Worm (Caenorhabditis elegans): ENCODE measurements around the gene C08F8.6.
A peak's percentile ranks its signal among the peaks of the same experiment; 100 is the strongest.

The C08F8.6 gene

ce11 chrIV:11145929-11146339, 18.8 kb downstream of the C08F8.6 start (continued):
- peak; percentile 76 for TF ChIP-seq F57C9.4 (tag; optimal IDR thresholded peaks at IDR 0.05)
- peak; percentile 53 for TF ChIP-seq xnd-1 (tag; optimal IDR thresholded peaks at IDR 0.05)
- peak; percentile 35 for TF ChIP-seq die-1 (tag; optimal IDR thresholded peaks at IDR 0.05)
- peak; percentile 72 for TF ChIP-seq mxl-1 (tag; optimal IDR thresholded peaks at IDR 0.05)
- peak; percentile 83 for TF ChIP-seq unc-130 (GFP tag; optimal IDR thresholded peaks at IDR 0.05)
- peak; percentile 37 for TF ChIP-seq lsl-1 (GFP tag; optimal IDR thresholded peaks at IDR 0.05)
- peak; percentile 67 for TF ChIP-seq madf-6 (GFP tag; IDR thresholded peaks at IDR 0.05)
- no peak; the same call in 1 of the 2 replicates for TF ChIP-seq cebp-2 (GFP tag; IDR thresholded peaks at IDR 0.05)
- TF ChIP-seq tlf-1 (GFP tag; optimal IDR thresholded peaks at IDR 0.05), result peak; percentile 76
- TF ChIP-seq D2030.7 (GFP tag; IDR thresholded peaks at IDR 0.05), result peak; percentile 33; the same call in 1 of the 2 replicates
- TF ChIP-seq hsf-1 (GFP tag; IDR thresholded peaks at IDR 0.05), result peak; percentile 74
- no peak for TF ChIP-seq ZK185.1 (tag; optimal IDR thresholded peaks at IDR 0.05; ENCODE audit: poor library complexity, severe bottlenecking)
- 0 out of 2 replicates have a peak, but pooled peaks have one; percentile 49 for TF ChIP-seq Y56A3A.18 (GFP tag; IDR thresholded peaks at IDR 0.05)
- peak; percentile 46 for TF ChIP-seq lin-54 (GFP tag; optimal IDR thresholded peaks at IDR 0.05)
- TF ChIP-seq ceh-79 (tag; optimal IDR thresholded peaks at IDR 0.05), result peak; percentile 57
- TF ChIP-seq lir-1 (GFP tag; conservative IDR thresholded peaks at IDR 0.05), result no peak
- peak; percentile 54 for TF ChIP-seq snpc-4 (GFP tag; optimal IDR thresholded peaks at IDR 0.05)
- TF ChIP-seq snpc-4 (tag; optimal IDR thresholded peaks at IDR 0.05), result peak in 2 of 4 experiments; percentile 37 to 45
- no peak for TF ChIP-seq mel-28 (tag; optimal IDR thresholded peaks at IDR 0.05; ENCODE audit: borderline replicate concordance)
- peak in 1 of 2 experiments; percentile 53 for TF ChIP-seq rec-8 (tag; optimal IDR thresholded peaks at IDR 0.05)
- TF ChIP-seq pbrm-1 (GFP tag; IDR thresholded peaks at IDR 0.05), result peak; percentile 52; the same call in 1 of the 2 replicates
- no peak for TF ChIP-seq Y67H2A.10 (GFP tag; conservative IDR thresholded peaks at IDR 0.05)
- TF ChIP-seq lin-26 (GFP tag; IDR thresholded peaks at IDR 0.05), result peak; percentile 59
- TF ChIP-seq attf-3 (GFP tag; conservative IDR thresholded peaks at IDR 0.05), result no peak
- no peak for TF ChIP-seq aptf-2 (GFP tag; conservative IDR thresholded peaks at IDR 0.05)
- TF ChIP-seq nhr-27 (tag; optimal IDR thresholded peaks at IDR 0.05), result peak; percentile 75
- TF ChIP-seq hlh-12 (tag; optimal IDR thresholded peaks at IDR 0.05), result no peak
- TF ChIP-seq nhr-120 (GFP tag; IDR thresholded peaks at IDR 0.05), result no peak

ce11 chrIV:11143228-11143444, 21.6 kb downstream of the C08F8.6 start, which contains the start of gene F01G4.4:
TSS of gene F01G4.4 (plus strand) at chrIV:11143345.
- TF ChIP-seq nfya-2 (GFP tag; IDR thresholded peaks at IDR 0.05), result no peak
- no peak for TF ChIP-seq lsl-1 (GFP tag; optimal IDR thresholded peaks at IDR 0.05)
- no peak for TF ChIP-seq ztf-26 (tag; optimal IDR thresholded peaks at IDR 0.05)

DNA sequence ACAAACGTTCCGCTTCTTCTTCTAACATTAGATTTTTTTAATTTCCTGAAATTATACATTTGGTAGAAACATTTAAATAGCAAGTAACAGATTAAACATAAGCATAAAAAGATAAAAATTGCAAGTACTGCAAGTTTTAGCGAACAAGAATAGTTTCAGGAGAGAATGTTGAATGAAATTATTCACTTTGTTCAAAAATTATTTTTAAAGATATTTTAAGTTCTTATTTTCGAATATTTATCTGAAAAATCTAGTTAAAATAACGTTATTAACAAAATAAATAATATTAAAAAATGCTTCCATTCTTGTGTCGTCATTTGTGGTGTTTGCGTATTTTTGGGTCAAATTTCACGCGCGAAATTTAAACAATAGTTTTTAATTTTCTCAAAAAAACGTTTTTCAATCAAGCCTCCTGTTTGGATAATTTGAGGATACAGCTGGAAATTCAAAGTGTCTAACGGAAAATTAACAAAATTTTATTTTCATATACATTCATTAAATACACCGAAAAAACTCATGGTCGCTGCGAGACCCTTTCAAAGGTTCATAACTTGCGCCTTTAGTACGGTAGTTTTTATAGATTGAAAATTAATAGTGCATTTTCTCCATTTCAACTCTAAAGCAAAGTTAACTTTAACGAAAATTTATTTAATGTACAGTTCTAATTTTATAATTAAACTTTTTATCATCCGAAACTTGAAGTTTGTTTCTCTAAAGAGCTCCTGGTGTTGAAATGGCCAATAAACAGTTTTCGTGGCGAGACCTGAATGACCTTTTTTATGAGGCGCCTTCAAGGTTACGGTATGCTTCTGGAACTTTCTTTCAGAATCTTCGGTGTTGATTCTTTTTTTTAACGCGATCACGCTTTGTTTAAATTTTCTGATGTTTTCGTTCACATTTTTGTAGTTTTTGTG, 22.2 kb downstream of the C08F8.6 start, which contains the start of gene skih-2:
skih-2 (minus strand) TSS at position 51 of the 914 bp plus-strand sequence.
- TF ChIP-seq snpc-4 (GFP tag; optimal IDR thresholded peaks at IDR 0.05) (no peak), snpc-4 (tag; optimal IDR thresholded peaks at IDR 0.05) (peak in 2 of 4 experiments; percentile 16 to 20), madf-6 (GFP tag; IDR thresholded peaks at IDR 0.05) (peak; percentile 95), hsf-1 (GFP tag; IDR thresholded peaks at IDR 0.05) (peak; percentile 98), ccch-3 (GFP tag; optimal IDR thresholded peaks at IDR 0.05) (no peak), xnd-1 (tag; optimal IDR thresholded peaks at IDR 0.05) (peak; percentile 91), C06A6.2 (GFP tag; conservative IDR thresholded peaks at IDR 0.05) (no peak), dpl-1 (GFP tag; optimal IDR thresholded peaks at IDR 0.05) (peak; percentile 70), unc-130 (GFP tag; optimal IDR thresholded peaks at IDR 0.05) (peak; percentile 16), ceh-40 (GFP tag; IDR thresholded peaks at IDR 0.05) (no peak), lin-35 (GFP tag; optimal IDR thresholded peaks at IDR 0.05) (peak in 1 of 3 experiments; percentile 81), him-1 (tag; optimal IDR thresholded peaks at IDR 0.05) (peak; percentile 2), F49E8.2 (tag; optimal IDR thresholded peaks at IDR 0.05; ENCODE audit: insufficient read depth) (peak; percentile 66), ceh-100 (GFP tag; IDR thresholded peaks at IDR 0.05) (peak; percentile 44), Y53F4B.3 (GFP tag; IDR thresholded peaks at IDR 0.05) (no peak), bed-2 (GFP tag; IDR thresholded peaks at IDR 0.05) (no peak), ekl-4 (GFP tag; IDR thresholded peaks at IDR 0.05) (0 out of 2 replicates have a peak, but pooled peaks have one; percentile 15), repo-1 (tag; optimal IDR thresholded peaks at IDR 0.05) (no peak), tbp1 (GFP tag; optimal IDR thresholded peaks at IDR 0.05) (no peak), F39B2.1 (GFP tag; IDR thresholded peaks at IDR 0.05) (no peak)

Measured in whole organism, young adult.